Fruit fly (Drosophila melanogaster) whole organism, prepupa: Measurements from ENCODE around the gene Zmynd8.

Experiments
- CG1621 ChIP-seq: fragments of 200-800 bp; sonication (Bioruptor generic); optimal IDR thresholded peaks from 3 replicates; lab custom pipeline; 2018; ENCODE audit warnings: missing biosample characterization, mild to moderate bottlenecking, missing genetic modification characterization
- Eip93F ChIP-seq: fragments of 200-800 bp; sonication (Bioruptor generic); optimal IDR thresholded peaks from 2 replicates; lab custom pipeline; 2016; ENCODE audit warnings: missing biosample characterization, mild to moderate bottlenecking, missing genetic modification characterization
- Ets96B ChIP-seq: fragments of 200-800 bp; optimal IDR thresholded peaks from 2 replicates; lab custom pipeline; 2019; ENCODE audit warnings: missing biosample characterization, mild to moderate bottlenecking, missing genetic modification characterization, moderate library complexity
- Gug ChIP-seq: fragments of 200-800 bp; sonication (Bioruptor generic); IDR thresholded peaks from 2 replicates; pipeline ENCODE4 v1.3.6; 2022; ENCODE audit warnings: missing biosample characterization, missing genetic modification characterization
- Hr4 ChIP-seq: fragments of 200-800 bp; sonication (Bioruptor generic); optimal IDR thresholded peaks from 3 replicates; lab custom pipeline; 2016; ENCODE audit warnings: missing biosample characterization, missing genetic modification characterization
- Sox102F ChIP-seq: fragments of 200-800 bp; sonication (Bioruptor generic); optimal IDR thresholded peaks from 2 replicates; lab custom pipeline; 2016; ENCODE audit warnings: missing biosample characterization, mild to moderate bottlenecking, missing genetic modification characterization
- Sox15 ChIP-seq: fragments of 200-800 bp; sonication (Bioruptor generic); optimal IDR thresholded peaks from 3 replicates; lab custom pipeline; 2016; ENCODE audit warnings: missing biosample characterization, missing genetic modification characterization
- achi ChIP-seq: fragments of 200-800 bp; sonication (Bioruptor generic); optimal IDR thresholded peaks from 3 replicates; lab custom pipeline; 2016; ENCODE audit warnings: missing biosample characterization, missing genetic modification characterization
- cyc ChIP-seq: fragments of 200-800 bp; sonication (Bioruptor generic); optimal IDR thresholded peaks from 3 replicates; lab custom pipeline; 2016; ENCODE audit warnings: missing biosample characterization, missing genetic modification characterization
- dac ChIP-seq: fragments of 200-800 bp; sonication (Bioruptor generic); optimal IDR thresholded peaks from 2 replicates; lab custom pipeline; 2017; ENCODE audit warnings: missing biosample characterization, mild to moderate bottlenecking, missing genetic modification characterization
- spab ChIP-seq: fragments of 200-800 bp; sonication (Bioruptor generic); optimal IDR thresholded peaks from 2 replicates; lab custom pipeline; 2017; ENCODE audit warnings: missing biosample characterization, mild to moderate bottlenecking, missing genetic modification characterization, missing genetic modification reagents
- svp ChIP-seq: fragments of 200-800 bp; sonication (Bioruptor generic); peaks from one replicate; lab custom pipeline; 2016; ENCODE audit warnings: missing biosample characterization, missing genetic modification characterization

dm6 chr3R:31708240-31708639, 39.0 kb downstream of the Zmynd8 start, which contains the start of gene CG42693:
- no peak for TF ChIP-seq Ets96B (tag; lab: Kevin White, UChicago)
- TF ChIP-seq Sox15: no peak
- TF ChIP-seq Gug: no peak
- TF ChIP-seq dac: no peak
- no peak for TF ChIP-seq CG1621 (tag; lab: Kevin White, UChicago)
- no peak for TF ChIP-seq svp (GFP tag; lab: Kevin White, UChicago)
- no peak for TF ChIP-seq cyc (GFP tag; lab: Kevin White, UChicago)
- TF ChIP-seq achi (GFP tag; lab: Kevin White, UChicago): no peak
- TF ChIP-seq Hr4 (GFP tag; lab: Kevin White, UChicago): no peak
- no peak for TF ChIP-seq spab (GFP tag; lab: Kevin White, UChicago)
- TF ChIP-seq Eip93F: no peak
- no peak for TF ChIP-seq Sox102F
